Worm (Caenorhabditis elegans) whole organism, L4 larva: Measurements from ENCODE around the gene F16G10.7.

Source experiments
- F44E2.7 ChIP-seq: fragments of 200-800 bp; sonication (Bioruptor generic); IDR thresholded peaks from 2 replicates; pipeline ENCODE4 v2.1.2; 2022; ENCODE audit warnings: missing genetic modification characterization, missing compliant biosample characterization
- Y5F2A.4 ChIP-seq: fragments of 200-800 bp; sonication (Bioruptor generic); optimal IDR thresholded peaks from 2 replicates; lab custom pipeline; 2018; ENCODE audit warnings: mild to moderate bottlenecking, missing genetic modification characterization, missing compliant biosample characterization
- cey-2 ChIP-seq: sonication (generic microtip); optimal IDR thresholded peaks from 3 replicates; lab custom pipeline; 2017; ENCODE audit warnings: missing genetic modification characterization, mild to moderate bottlenecking, missing compliant biosample characterization, antibody characterized with exemption, borderline replicate concordance; ENCODE audit not compliant: insufficient read depth
- duxl-1 ChIP-seq: sonication (generic microtip); optimal IDR thresholded peaks from 2 replicates; lab custom pipeline; 2016; ENCODE audit warnings: mild to moderate bottlenecking, missing genetic modification characterization, moderate library complexity, missing compliant biosample characterization; ENCODE audit not compliant: poor library complexity
- egl-27 ChIP-seq: sonication (generic microtip); optimal IDR thresholded peaks from 3 replicates; lab custom pipeline; 2017; ENCODE audit warnings: missing biosample characterization, missing genetic modification reagents, missing genetic modification characterization
- lin-39 ChIP-seq: fragments of 150-350 bp; optimal IDR thresholded peaks from 2 replicates; lab custom pipeline; 2014; ENCODE audit warnings: missing biosample characterization, missing genetic modification reagents, missing genetic modification characterization
- lir-3 ChIP-seq: sonication (generic microtip); optimal IDR thresholded peaks from 2 replicates; lab custom pipeline; 2016; ENCODE audit warnings: mild to moderate bottlenecking, missing genetic modification characterization, missing compliant biosample characterization
- nhr-237 ChIP-seq: sonication (generic microtip); optimal IDR thresholded peaks from 2 replicates; lab custom pipeline; 2017; ENCODE audit warnings: missing biosample characterization, missing genetic modification characterization
- nhr-6 ChIP-seq: fragments of 150-350 bp; optimal IDR thresholded peaks from 2 replicates; lab custom pipeline; 2014; ENCODE audit warnings: missing biosample characterization, missing genetic modification characterization
- pqm-1 ChIP-seq: sonication (generic microtip); optimal IDR thresholded peaks from 2 replicates; lab custom pipeline; 2017; ENCODE audit warnings: missing biosample characterization, missing genetic modification characterization
- spr-1 ChIP-seq: sonication (generic microtip); optimal IDR thresholded peaks from 2 replicates; lab custom pipeline; 2016; ENCODE audit warnings: mild to moderate bottlenecking, missing genetic modification characterization, missing compliant biosample characterization
- unc-130 ChIP-seq: sonication (generic microtip); optimal IDR thresholded peaks from 2 replicates; lab custom pipeline; 2016; ENCODE audit warnings: missing genetic modification reagents, missing genetic modification characterization, missing compliant biosample characterization
- ztf-11 ChIP-seq: fragments of 150-350 bp; optimal IDR thresholded peaks from 2 replicates; lab custom pipeline; 2014; ENCODE audit warnings: missing biosample characterization, missing genetic modification characterization

DNA sequence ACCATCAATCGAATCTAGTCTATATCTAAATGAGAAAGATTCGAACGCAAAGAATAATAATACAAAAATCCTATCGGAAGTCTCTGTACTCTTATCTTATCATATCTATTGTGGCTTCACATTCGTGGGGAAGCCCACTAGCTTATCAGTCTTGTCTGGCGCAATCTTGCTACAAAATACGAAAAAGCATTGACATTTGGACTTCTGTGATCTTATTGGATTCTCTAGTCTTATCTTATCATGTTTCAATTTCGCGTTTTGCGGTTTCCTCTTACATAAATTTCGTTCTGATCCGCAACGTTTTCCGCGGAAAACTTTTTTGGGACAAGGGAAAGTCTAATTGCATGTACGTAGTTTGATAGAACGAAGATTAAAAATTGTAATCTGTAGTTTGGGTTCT lies 19.7 kb upstream of the F16G10.7 start:
- no peak for TF ChIP-seq nhr-237 (tag; lab: Kevin White, UChicago)
- no peak for TF ChIP-seq cey-2
- no peak for TF ChIP-seq egl-27
- TF ChIP-seq pqm-1 (tag; lab: Kevin White, UChicago) = no peak
- TF ChIP-seq unc-130 (GFP tag; lab: Kevin White, UChicago) = no peak
- TF ChIP-seq lir-3 = no peak
- TF ChIP-seq Y5F2A.4 (GFP tag; lab: Kevin White, UChicago) = no peak
- no peak for TF ChIP-seq ztf-11 (tag; lab: Kevin White, UChicago)
- no peak for TF ChIP-seq F44E2.7
- no peak for TF ChIP-seq nhr-6 (tag; lab: Kevin White, UChicago)
- TF ChIP-seq duxl-1 = no peak
- TF ChIP-seq lin-39 (tag; lab: Kevin White, UChicago) = no peak
- TF ChIP-seq spr-1 (tag; lab: Kevin White, UChicago) = no peak
